Fruit fly (Drosophila melanogaster) whole organism, embryonic: ENCODE results near the gene CG43403.

Experiments
- C15 ChIP-seq: fragments of 200-800 bp; sonication (Bioruptor generic); IDR thresholded peaks from 3 replicates; pipeline ENCODE4 v1.3.6; 2022; ENCODE audit warnings: missing biosample characterization, missing genetic modification characterization
- CG14965 ChIP-seq: fragments of 200-800 bp; sonication (Bioruptor generic); optimal IDR thresholded peaks from 2 replicates; lab custom pipeline; 2016; ENCODE audit warnings: missing biosample characterization, missing genetic modification characterization, borderline replicate concordance
- CG15011 ChIP-seq: fragments of 200-800 bp; sonication (Bioruptor generic); optimal IDR thresholded peaks from 3 replicates; lab custom pipeline; 2018; ENCODE audit warnings: missing biosample characterization, mild to moderate bottlenecking, missing genetic modification characterization
- Gug ChIP-seq: fragments of 200-800 bp; sonication (Bioruptor generic); IDR thresholded peaks from 4 replicates; pipeline ENCODE4 v1.3.6; 2022; ENCODE audit warnings: missing biosample characterization, missing genetic modification characterization
- grn ChIP-seq: fragments of 200-800 bp; sonication (Bioruptor generic); optimal IDR thresholded peaks from 3 replicates; lab custom pipeline; 2017; ENCODE audit warnings: missing biosample characterization, missing genetic modification characterization
- nerfin-2 ChIP-seq: fragments of 200-800 bp; sonication (Bioruptor generic); IDR thresholded peaks from 2 replicates; pipeline ENCODE4 v1.3.6; 2022; ENCODE audit warnings: missing biosample characterization, missing genetic modification characterization; ENCODE audit not compliant: partially characterized antibody
- pfk ChIP-seq: fragments of 200-800 bp; sonication (Bioruptor generic); optimal IDR thresholded peaks from 2 replicates; lab custom pipeline; 2018; ENCODE audit warnings: missing biosample characterization, mild to moderate bottlenecking, missing genetic modification characterization, moderate library complexity
- ro ChIP-seq: fragments of 200-800 bp; sonication (Bioruptor generic); IDR thresholded peaks from 2 replicates; pipeline ENCODE4 v1.3.6; 2022; ENCODE audit warnings: missing biosample characterization, missing genetic modification characterization

- no peak for TF ChIP-seq pfk (GFP tag; lab: Kevin White, UChicago)
- no peak for TF ChIP-seq ro (GFP tag; lab: Robert Waterston, UW)
- TF ChIP-seq nerfin-2 = no peak
- no peak for TF ChIP-seq C15 (GFP tag; lab: Robert Waterston, UW)
- no peak for TF ChIP-seq Gug (GFP tag; lab: Robert Waterston, UW)
- no peak for TF ChIP-seq grn
- TF ChIP-seq CG14965 (GFP tag; lab: Kevin White, UChicago) = no peak
- TF ChIP-seq CG15011 (GFP tag; lab: Kevin White, UChicago) = no peak
Measured at dm6 chr2L:2669523-2669922, 49.5 kb downstream of the CG43403 start, which contains the start of gene Gr23a.
